Fruit fly (Drosophila melanogaster): Measurements from ENCODE around the gene CG7557.

The CG7557 gene

DNA sequence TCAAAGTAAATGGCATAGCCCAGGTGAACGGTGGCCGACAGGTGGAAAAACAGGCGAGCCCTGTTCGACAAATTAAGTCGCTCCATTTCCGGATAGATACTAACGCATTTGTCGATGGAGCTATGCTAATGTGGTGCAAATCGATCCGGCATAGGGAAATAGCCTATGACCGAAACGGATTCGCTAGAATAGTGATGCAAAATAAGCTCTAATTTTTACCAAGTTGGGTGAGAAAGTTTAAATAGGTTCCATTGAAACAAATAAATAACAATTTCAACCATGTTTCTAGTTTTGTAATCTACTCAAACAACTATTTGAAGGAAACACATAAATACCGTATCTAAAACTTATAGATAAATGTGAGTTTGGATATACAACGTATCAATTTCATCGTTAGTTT is 9.6 kb upstream of the CG7557 start, which contains the start of gene CG6149:
Gene CG6149, minus strand, starts transcription at position 101 of the 400 bp plus-strand sequence.
- TF ChIP-seq sv (GFP tag; optimal IDR thresholded peaks at IDR 0.05) (no peak), GATAd (GFP tag; optimal IDR thresholded peaks at IDR 0.05) (no peak), Jra (GFP tag; optimal IDR thresholded peaks at IDR 0.05) (no peak), HLH106 (tag; optimal IDR thresholded peaks at IDR 0.05) (no peak), Vsx2 (GFP tag; optimal IDR thresholded peaks at IDR 0.05; ENCODE audit: partially characterized antibody) (no peak), sage (GFP tag; optimal IDR thresholded peaks at IDR 0.05) (no peak), lola (GFP tag; optimal IDR thresholded peaks at IDR 0.05) (no peak)

DNA sequence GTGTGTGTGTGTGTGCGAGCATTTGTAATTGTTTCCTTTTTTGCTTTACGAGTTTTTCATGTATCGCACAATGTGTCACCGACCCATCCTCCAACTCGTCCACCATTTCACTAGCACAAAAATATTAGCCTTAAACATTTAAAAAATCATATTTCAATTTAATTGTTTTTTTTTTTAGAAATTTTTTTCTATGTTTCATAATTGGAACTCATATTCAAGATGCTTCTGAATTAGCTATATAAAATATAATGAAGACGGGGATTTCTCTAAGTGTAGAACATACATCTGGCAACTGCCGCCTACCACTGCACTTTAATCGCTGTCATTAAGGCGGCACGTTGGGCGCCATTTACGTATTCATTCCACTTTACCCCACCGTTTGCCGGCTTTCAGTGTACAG is 5.4 kb upstream of the CG7557 start:
- TF ChIP-seq fru (GFP tag; optimal IDR thresholded peaks at IDR 0.05) (peak; percentile 27), ey (GFP tag; optimal IDR thresholded peaks at IDR 0.05) (peak; percentile 9), OdsH (GFP tag; optimal IDR thresholded peaks at IDR 0.05) (peak; percentile 11), sage (GFP tag; optimal IDR thresholded peaks at IDR 0.05) (no peak), foxo (GFP tag; optimal IDR thresholded peaks at IDR 0.05) (peak in 1 of 2 experiments; percentile 3), HLH106 (tag; optimal IDR thresholded peaks at IDR 0.05) (peak; percentile 3)

DNA sequence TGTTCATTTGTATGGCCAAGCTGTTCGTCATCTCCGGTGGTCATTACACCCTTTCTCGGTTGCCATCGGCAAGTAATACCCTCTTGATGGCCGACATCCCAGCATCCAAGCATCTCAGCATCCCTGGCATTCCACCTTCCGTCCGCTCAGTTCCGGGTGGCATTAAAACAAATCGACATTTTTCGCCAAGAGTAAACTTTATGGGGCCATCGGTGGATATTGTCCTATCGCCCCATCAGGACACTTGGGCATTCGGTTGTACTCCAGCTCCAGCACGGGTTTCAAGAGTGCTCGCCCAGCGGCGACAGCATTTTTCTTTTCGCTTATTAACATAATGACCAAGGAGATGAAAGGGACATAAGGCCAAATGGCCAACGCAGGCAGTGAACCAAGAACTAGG is 4.7 kb upstream of the CG7557 start:
- TF ChIP-seq Abd-B (GFP tag; optimal IDR thresholded peaks at IDR 0.05) (no peak), CrebA (GFP tag; optimal IDR thresholded peaks at IDR 0.05; ENCODE audit: borderline replicate concordance) (no peak), GATAd (GFP tag; optimal IDR thresholded peaks at IDR 0.05) (no peak), usp (GFP tag; optimal IDR thresholded peaks at IDR 0.05) (no peak), fru (GFP tag; optimal IDR thresholded peaks at IDR 0.05) (no peak), N (GFP tag; optimal IDR thresholded peaks at IDR 0.05) (no peak), sv (GFP tag; optimal IDR thresholded peaks at IDR 0.05) (no peak), CG9705 (GFP tag; optimal IDR thresholded peaks at IDR 0.05) (no peak), Dif (GFP tag; optimal IDR thresholded peaks at IDR 0.05; ENCODE audit: partially characterized antibody) (no peak), tai (GFP tag; optimal IDR thresholded peaks at IDR 0.05) (no peak), h (GFP tag; optimal IDR thresholded peaks at IDR 0.05) (no peak), sage (GFP tag; optimal IDR thresholded peaks at IDR 0.05) (no peak), rgr (GFP tag; optimal IDR thresholded peaks at IDR 0.05) (no peak)

DNA sequence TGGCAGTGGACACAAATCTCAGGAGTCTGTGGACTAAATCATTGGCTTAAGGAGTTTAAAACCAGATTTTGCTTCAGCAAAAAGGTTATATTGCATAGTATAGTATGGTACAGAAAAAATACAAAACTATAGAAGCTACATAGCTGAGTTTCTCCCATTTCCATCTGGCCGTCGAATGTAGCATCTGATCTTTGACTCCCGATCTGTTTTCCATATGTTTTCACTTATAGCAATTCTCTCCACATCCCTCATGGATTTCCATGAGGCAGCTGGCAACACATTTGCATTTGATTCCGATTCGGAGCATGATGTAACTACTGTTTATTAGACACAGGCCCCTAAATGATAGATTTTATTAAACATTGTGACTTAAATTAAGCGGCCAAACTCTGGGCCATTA is 4.2 kb upstream of the CG7557 start:
- TF ChIP-seq dmrt93B (GFP tag; optimal IDR thresholded peaks at IDR 0.05): no peak
- TF ChIP-seq CG32264 (GFP tag; optimal IDR thresholded peaks at IDR 0.05): no peak
- TF ChIP-seq h (GFP tag; optimal IDR thresholded peaks at IDR 0.05): no peak
- no peak for TF ChIP-seq sage (GFP tag; optimal IDR thresholded peaks at IDR 0.05)
- TF ChIP-seq jim (GFP tag; optimal IDR thresholded peaks at IDR 0.05): no peak
- no peak for TF ChIP-seq woc (GFP tag; optimal IDR thresholded peaks at IDR 0.05)
- TF ChIP-seq Mio (GFP tag; optimal IDR thresholded peaks at IDR 0.05): no peak
- no peak for TF ChIP-seq Sp1 (GFP tag; optimal IDR thresholded peaks at IDR 0.05)
- no peak for TF ChIP-seq tai (GFP tag; optimal IDR thresholded peaks at IDR 0.05)
- no peak for TF ChIP-seq ey (GFP tag; optimal IDR thresholded peaks at IDR 0.05)
- TF ChIP-seq fru (GFP tag; optimal IDR thresholded peaks at IDR 0.05): no peak
- TF ChIP-seq dl (GFP tag; optimal IDR thresholded peaks at IDR 0.05; ENCODE audit: insufficient read depth in 1 of 2, partially characterized antibody in 2 of 2): no peak
- TF ChIP-seq usp (GFP tag; optimal IDR thresholded peaks at IDR 0.05): no peak
- TF ChIP-seq lola (GFP tag; optimal IDR thresholded peaks at IDR 0.05): no peak
- no peak for TF ChIP-seq CG9705 (GFP tag; optimal IDR thresholded peaks at IDR 0.05)
- TF ChIP-seq psq (GFP tag; optimal IDR thresholded peaks at IDR 0.05): no peak
- no peak for TF ChIP-seq OdsH (GFP tag; optimal IDR thresholded peaks at IDR 0.05)
- TF ChIP-seq foxo (GFP tag; optimal IDR thresholded peaks at IDR 0.05): no peak

DNA sequence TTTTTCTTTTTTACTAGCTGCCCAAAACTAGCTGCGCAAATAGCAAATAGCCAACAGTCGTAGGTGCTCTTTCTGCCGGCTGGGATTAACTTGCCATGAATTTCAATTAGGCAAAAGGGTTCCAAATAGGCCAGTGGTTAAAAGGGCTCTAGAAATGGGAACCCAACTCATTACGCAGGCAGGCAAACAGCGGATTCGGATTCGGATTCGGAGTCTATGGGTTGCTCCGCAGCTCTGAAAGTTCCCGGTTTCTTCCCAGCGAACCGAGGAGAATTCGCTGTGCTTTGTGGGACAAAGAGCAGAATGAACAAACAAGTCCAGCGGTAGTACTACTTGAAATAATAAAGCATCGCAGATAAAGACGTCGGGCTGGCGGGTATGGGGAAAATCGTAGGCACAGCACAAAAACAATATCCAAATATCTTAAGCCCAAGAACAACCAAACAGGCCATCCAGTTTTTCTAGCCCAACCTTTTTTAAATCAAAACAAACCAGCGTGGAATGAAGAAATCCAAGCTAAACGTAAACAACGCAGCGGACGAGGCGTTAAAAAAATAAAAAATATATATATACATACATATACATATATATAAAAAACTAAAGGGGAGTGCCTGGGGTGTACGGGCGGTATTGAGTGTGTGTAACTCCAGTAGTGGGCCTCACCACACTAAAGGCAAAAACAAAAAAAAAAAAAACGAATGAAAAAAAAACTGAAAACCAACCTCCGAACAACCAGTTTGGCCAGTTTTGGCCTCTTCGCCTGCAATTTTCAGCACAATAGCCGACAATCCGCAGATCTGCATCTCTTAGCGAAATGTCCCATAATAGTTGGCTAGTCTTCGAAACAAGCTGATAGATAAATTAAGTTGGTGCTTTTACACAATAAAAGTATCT is 2.8 kb upstream of the CG7557 start:
- no peak for TF ChIP-seq Jra (GFP tag; optimal IDR thresholded peaks at IDR 0.05)
- no peak for TF ChIP-seq Rel (GFP tag; optimal IDR thresholded peaks at IDR 0.05)
- no peak for TF ChIP-seq Rel (tag; optimal IDR thresholded peaks at IDR 0.05)
- no peak for TF ChIP-seq Hnf4 (GFP tag; optimal IDR thresholded peaks at IDR 0.05)
- no peak for TF ChIP-seq lola (GFP tag; optimal IDR thresholded peaks at IDR 0.05)
- TF ChIP-seq usp (GFP tag; optimal IDR thresholded peaks at IDR 0.05): no peak
- peak; percentile 55 for TF ChIP-seq psq (GFP tag; optimal IDR thresholded peaks at IDR 0.05)

Data from whole organism, wandering third instar larva.